Fruit fly (Drosophila melanogaster): Measurements from ENCODE around the gene CG5043.

Gene CG5043

DNA sequence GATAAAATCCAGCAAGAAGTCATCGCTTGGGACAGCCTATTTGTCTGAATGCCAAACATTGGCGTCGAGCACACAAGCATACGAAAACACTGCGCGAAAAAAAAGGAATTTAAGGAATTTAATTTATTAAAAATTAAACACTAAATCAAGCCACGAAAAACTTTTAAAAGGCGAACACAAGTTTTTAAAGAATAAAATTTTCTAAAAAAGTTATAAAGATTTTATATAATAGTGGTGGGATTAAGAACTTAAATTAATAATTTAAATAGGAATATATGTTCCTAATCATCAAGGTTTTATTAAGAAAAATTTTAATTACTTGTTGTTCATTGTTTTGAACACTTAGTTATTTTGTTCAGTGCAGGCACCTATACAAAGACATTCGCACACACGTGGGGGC lies 12.3 kb upstream of the CG5043 start (continued):
- peak; percentile 13 for TF ChIP-seq Sox14 (GFP tag; optimal IDR thresholded peaks at IDR 0.05)
- peak; percentile 21 for TF ChIP-seq CG6792 (GFP tag; optimal IDR thresholded peaks at IDR 0.05)
- TF ChIP-seq CG8319 (GFP tag; optimal IDR thresholded peaks at IDR 0.05): peak; percentile 20
- TF ChIP-seq cyc (GFP tag; optimal IDR thresholded peaks at IDR 0.05): peak; percentile 5
- no peak for TF ChIP-seq CG9139 (GFP tag; optimal IDR thresholded peaks at IDR 0.05)
- TF ChIP-seq CG7368 (GFP tag; optimal IDR thresholded peaks at IDR 0.05): no peak
- no peak for TF ChIP-seq topi (GFP tag; optimal IDR thresholded peaks at IDR 0.05)
- peak; percentile 75 for TF ChIP-seq acj6 (GFP tag; optimal IDR thresholded peaks at IDR 0.05)
- TF ChIP-seq CG16779 (tag; optimal IDR thresholded peaks at IDR 0.05): no peak
- no peak for TF ChIP-seq net (GFP tag; optimal IDR thresholded peaks at IDR 0.05)
- TF ChIP-seq lz (GFP tag; optimal IDR thresholded peaks at IDR 0.05): peak; percentile 46
- peak; percentile 3 for TF ChIP-seq Sox15 (GFP tag; optimal IDR thresholded peaks at IDR 0.05)
- TF ChIP-seq Sox102F (GFP tag; optimal IDR thresholded peaks at IDR 0.05): peak; percentile 57
- no peak for TF ChIP-seq Eip93F (GFP tag; optimal IDR thresholded peaks at IDR 0.05)
- TF ChIP-seq Hr39 (GFP tag; optimal IDR thresholded peaks at IDR 0.05): no peak
- peak; percentile 79 for TF ChIP-seq esn (GFP tag; optimal IDR thresholded peaks at IDR 0.05)
- TF ChIP-seq CG3032 (tag; optimal IDR thresholded peaks at IDR 0.05): peak; percentile 78
- TF ChIP-seq Gug (GFP tag; IDR thresholded peaks at IDR 0.05): no peak
- TF ChIP-seq CG3919 (GFP tag; optimal IDR thresholded peaks at IDR 0.05): no peak
- no peak for TF ChIP-seq Hr4 (GFP tag; optimal IDR thresholded peaks at IDR 0.05)
- no peak for TF ChIP-seq CG6854 (GFP tag; optimal IDR thresholded peaks at IDR 0.05)
- no peak for TF ChIP-seq Ets96B (tag; optimal IDR thresholded peaks at IDR 0.05)
- TF ChIP-seq CG34406 (GFP tag; optimal IDR thresholded peaks at IDR 0.05): peak; percentile 49
- TF ChIP-seq CG8119 (GFP tag; IDR thresholded peaks at IDR 0.05): peak; percentile 57; the same call in 2 of the 3 replicates
- TF ChIP-seq Hr38 (GFP tag; optimal IDR thresholded peaks at IDR 0.05): no peak
- TF ChIP-seq CG10669 (GFP tag; optimal IDR thresholded peaks at IDR 0.05): peak; percentile 57
- TF ChIP-seq CG10631 (GFP tag; optimal IDR thresholded peaks at IDR 0.05): peak; percentile 51
- peak; percentile 60 for TF ChIP-seq Met (GFP tag; optimal IDR thresholded peaks at IDR 0.05)
- no peak for TF ChIP-seq CG6276 (GFP tag; optimal IDR thresholded peaks at IDR 0.05)
- TF ChIP-seq CG11902 (GFP tag; optimal IDR thresholded peaks at IDR 0.05): no peak
- TF ChIP-seq vri (GFP tag; optimal IDR thresholded peaks at IDR 0.05): peak; percentile 9
- TF ChIP-seq Eip78C (GFP tag): no peak
- peak; percentile 20 for TF ChIP-seq Ets21C (GFP tag; optimal IDR thresholded peaks at IDR 0.05)
- TF ChIP-seq ss (GFP tag; optimal IDR thresholded peaks at IDR 0.05): no peak
- no peak for TF ChIP-seq fd59A (GFP tag; optimal IDR thresholded peaks at IDR 0.05)
- TF ChIP-seq Lpt (GFP tag; optimal IDR thresholded peaks at IDR 0.05): no peak
- TF ChIP-seq spab (GFP tag; optimal IDR thresholded peaks at IDR 0.05): peak; percentile 52
- peak; percentile 52 for TF ChIP-seq CG31627 (GFP tag; optimal IDR thresholded peaks at IDR 0.05)
- peak; percentile 35 for TF ChIP-seq OdsH (GFP tag; optimal IDR thresholded peaks at IDR 0.05)
- TF ChIP-seq CG1621 (tag; optimal IDR thresholded peaks at IDR 0.05): no peak
- no peak for TF ChIP-seq fd85E (GFP tag; optimal IDR thresholded peaks at IDR 0.05)
- peak; percentile 65 for TF ChIP-seq CG8632 (GFP tag; optimal IDR thresholded peaks at IDR 0.05)

DNA sequence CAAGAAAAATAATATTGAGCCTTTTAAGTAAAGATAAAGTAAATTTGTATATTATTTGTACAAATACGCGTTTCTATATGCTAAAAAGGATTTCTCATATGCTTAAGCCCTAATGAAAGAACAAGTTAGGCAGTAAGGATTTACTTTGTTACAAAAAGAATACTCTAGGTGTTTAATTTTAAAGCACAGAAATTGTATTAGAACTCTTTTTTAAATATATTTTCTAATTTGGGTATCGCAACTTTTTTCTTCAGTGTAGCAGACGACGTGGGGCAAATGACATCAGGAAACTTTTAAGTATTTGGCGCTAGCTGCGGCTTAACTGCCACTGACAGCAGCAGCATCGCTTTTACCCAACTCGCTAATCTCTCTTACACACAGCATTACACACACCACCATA lies 11.6 kb upstream of the CG5043 start:
- no peak for TF ChIP-seq CG8119 (GFP tag; IDR thresholded peaks at IDR 0.05)
- TF ChIP-seq CG8632 (GFP tag; optimal IDR thresholded peaks at IDR 0.05): no peak
- no peak for TF ChIP-seq CG4318 (GFP tag; optimal IDR thresholded peaks at IDR 0.05)
- TF ChIP-seq spab (GFP tag; optimal IDR thresholded peaks at IDR 0.05): no peak
- TF ChIP-seq dac (GFP tag; optimal IDR thresholded peaks at IDR 0.05): no peak
- no peak for TF ChIP-seq CG6854 (GFP tag; optimal IDR thresholded peaks at IDR 0.05)
- no peak for TF ChIP-seq CG11294 (GFP tag; IDR thresholded peaks at IDR 0.05)
- no peak for TF ChIP-seq CG3032 (tag; optimal IDR thresholded peaks at IDR 0.05)
- no peak for TF ChIP-seq Eip75B (GFP tag; optimal IDR thresholded peaks at IDR 0.05)
- no peak for TF ChIP-seq CG9139 (GFP tag; optimal IDR thresholded peaks at IDR 0.05)
- no peak for TF ChIP-seq CG8319 (GFP tag; optimal IDR thresholded peaks at IDR 0.05)
- TF ChIP-seq fd59A (GFP tag; optimal IDR thresholded peaks at IDR 0.05): no peak
- TF ChIP-seq Hr4 (GFP tag; optimal IDR thresholded peaks at IDR 0.05): no peak
- TF ChIP-seq Lpt (GFP tag; optimal IDR thresholded peaks at IDR 0.05): no peak
- TF ChIP-seq Eip78C (GFP tag): peak; percentile 61
- TF ChIP-seq CG6792 (GFP tag; optimal IDR thresholded peaks at IDR 0.05): no peak
- no peak for TF ChIP-seq Sox102F (GFP tag; optimal IDR thresholded peaks at IDR 0.05)
- no peak for TF ChIP-seq Hr39 (GFP tag; optimal IDR thresholded peaks at IDR 0.05)
- TF ChIP-seq Ets96B (tag; optimal IDR thresholded peaks at IDR 0.05): peak; percentile 3
- no peak for TF ChIP-seq Sox14 (GFP tag; optimal IDR thresholded peaks at IDR 0.05)
- TF ChIP-seq Met (GFP tag; optimal IDR thresholded peaks at IDR 0.05): no peak
- no peak for TF ChIP-seq Blimp-1 (GFP tag; optimal IDR thresholded peaks at IDR 0.05)
- TF ChIP-seq CG6163 (GFP tag; IDR thresholded peaks at IDR 0.05): no peak
- no peak for TF ChIP-seq Hr38 (GFP tag; optimal IDR thresholded peaks at IDR 0.05)
- TF ChIP-seq CG32006 (GFP tag; optimal IDR thresholded peaks at IDR 0.05): no peak
- TF ChIP-seq fkh (GFP tag; optimal IDR thresholded peaks at IDR 0.05): no peak
- TF ChIP-seq CG6276 (GFP tag; optimal IDR thresholded peaks at IDR 0.05): no peak
